Fruit fly (Drosophila melanogaster): ENCODE results near the gene Lip4.

Gene Lip4

dm6 chr2L:10506557-10507252 lies 20.7 kb upstream of the Lip4 start, which contains the start of the genes Myo31DF and CG6094:
Gene Myo31DF (minus strand): TSS chr2L:10506779.
Gene CG6094 (plus strand): TSS chr2L:10507081.
- TF ChIP-seq gt (GFP tag; IDR thresholded peaks at IDR 0.05) (no peak), ato (GFP tag; IDR thresholded peaks at IDR 0.05; ENCODE audit: partially characterized antibody) (peak; percentile 64; the same call in 1 of the 2 replicates), CG6813 (GFP tag; optimal IDR thresholded peaks at IDR 0.05) (no peak), twi (tag; optimal IDR thresholded peaks at IDR 0.05) (peak; percentile 23), nau (GFP tag; optimal IDR thresholded peaks at IDR 0.05) (no peak), CG1647 (GFP tag; optimal IDR thresholded peaks at IDR 0.05) (no peak), CG11504 (tag; optimal IDR thresholded peaks at IDR 0.05) (peak; percentile 78), kah (GFP tag; optimal IDR thresholded peaks at IDR 0.05) (peak; percentile 36), her (GFP tag; optimal IDR thresholded peaks at IDR 0.05) (peak; percentile 7), Asciz (GFP tag; optimal IDR thresholded peaks at IDR 0.05) (no peak), HmgD (GFP tag; optimal IDR thresholded peaks at IDR 0.05) (peak; percentile 56), bowl (GFP tag; IDR thresholded peaks at IDR 0.05) (no peak), slou (GFP tag; optimal IDR thresholded peaks at IDR 0.05) (no peak), E2f2 (GFP tag; IDR thresholded peaks at IDR 0.05) (peak; percentile 97), CG1602 (GFP tag; optimal IDR thresholded peaks at IDR 0.05) (no peak), CG10431 (GFP tag; optimal IDR thresholded peaks at IDR 0.05) (peak; percentile 38), Lpt (GFP tag; optimal IDR thresholded peaks at IDR 0.05) (no peak), HLH54F (GFP tag; optimal IDR thresholded peaks at IDR 0.05) (peak; percentile 63), Six4 (GFP tag; optimal IDR thresholded peaks at IDR 0.05) (no peak), CG8359 (GFP tag; optimal IDR thresholded peaks at IDR 0.05; ENCODE audit: borderline replicate concordance) (no peak), lilli (GFP tag; optimal IDR thresholded peaks at IDR 0.05) (peak; percentile 51), MTF-1 (GFP tag; optimal IDR thresholded peaks at IDR 0.05; ENCODE audit: borderline replicate concordance) (no peak), onecut (GFP tag; IDR thresholded peaks at IDR 0.05) (no peak), CG2712 (tag; optimal IDR thresholded peaks at IDR 0.05) (peak; percentile 41), Dfd (GFP tag; optimal IDR thresholded peaks at IDR 0.05) (peak in 1 of 2 experiments; percentile 44), wor (GFP tag; IDR thresholded peaks at IDR 0.05) (no peak), CG4617 (GFP tag; optimal IDR thresholded peaks at IDR 0.05; ENCODE audit: borderline replicate concordance) (peak; percentile 7), CG13424 (tag; optimal IDR thresholded peaks at IDR 0.05) (peak; percentile 30), Ets97D (GFP tag; optimal IDR thresholded peaks at IDR 0.05) (peak; percentile 81), zfh2 (GFP tag; optimal IDR thresholded peaks at IDR 0.05) (peak; percentile 42), HLH4C (GFP tag; IDR thresholded peaks at IDR 0.05; ENCODE audit: partially characterized antibody) (0 out of 3 replicates have a peak, but pooled peaks have one; percentile 10), HHEX (GFP tag; optimal IDR thresholded peaks at IDR 0.05) (peak; percentile 12), Gug (GFP tag; IDR thresholded peaks at IDR 0.05) (peak; percentile 46; the same call in 1 of the 4 replicates), CG12391 (tag; optimal IDR thresholded peaks at IDR 0.05) (peak; percentile 35), nmo (GFP tag; optimal IDR thresholded peaks at IDR 0.05) (peak; percentile 78), dimm (GFP tag; IDR thresholded peaks at IDR 0.05) (no peak), ERR (GFP tag; optimal IDR thresholded peaks at IDR 0.05) (peak; percentile 54), Scr (GFP tag; IDR thresholded peaks at IDR 0.05; ENCODE audit: partially characterized antibody) (0 out of 2 replicates have a peak, but pooled peaks have one; percentile 29), esg (GFP tag; conservative IDR thresholded peaks at IDR 0.05) (no peak), ash1 (GFP tag; optimal IDR thresholded peaks at IDR 0.05) (peak; percentile 20), CG11696 (GFP tag; IDR thresholded peaks at IDR 0.05) (0 out of 2 replicates have a peak, but pooled peaks have one; percentile 17), bsh (GFP tag; optimal IDR thresholded peaks at IDR 0.05) (no peak), CG33557 (GFP tag; optimal IDR thresholded peaks at IDR 0.05) (no peak), CG4854 (GFP tag; optimal IDR thresholded peaks at IDR 0.05) (no peak), Nf-YB (GFP tag; optimal IDR thresholded peaks at IDR 0.05) (no peak), gsb-n (tag; optimal IDR thresholded peaks at IDR 0.05) (no peak), fru (optimal IDR thresholded peaks at IDR 0.05) (no peak), CG43689 (GFP tag; IDR thresholded peaks at IDR 0.05) (no peak), Bgb (GFP tag; IDR thresholded peaks at IDR 0.05; ENCODE audit: partially characterized antibody) (peak; percentile 75)
